Worm (Caenorhabditis elegans) whole organism, early embryonic: ENCODE measurements around the gene twk-20.

Experiments
- B0310.2 ChIP-seq: sonication (generic microtip); optimal IDR thresholded peaks from 2 replicates; lab custom pipeline; 2016; ENCODE audit warnings: mild to moderate bottlenecking, missing genetic modification characterization, missing compliant biosample characterization
- F13C5.2 ChIP-seq: sonication (generic microtip); optimal IDR thresholded peaks from 2 replicates; lab custom pipeline; 2017; ENCODE audit warnings: mild to moderate bottlenecking, missing genetic modification characterization, inconsistent platforms, missing compliant biosample characterization
- aly-1 ChIP-seq: sonication (generic microtip); optimal IDR thresholded peaks from 2 replicates; lab custom pipeline; 2016; ENCODE audit warnings: missing genetic modification characterization, missing compliant biosample characterization
- ama-1 ChIP-seq: fragments of 150-350 bp; optimal IDR thresholded peaks from 2 replicates; lab custom pipeline; 2014
- ceh-13 ChIP-seq: fragments of 200-800 bp; sonication (Bioruptor generic); optimal IDR thresholded peaks from 2 replicates; lab custom pipeline; 2018; ENCODE audit warnings: mild to moderate bottlenecking, missing genetic modification characterization, missing compliant biosample characterization
- ceh-36 ChIP-seq: sonication (generic microtip); optimal IDR thresholded peaks from 2 replicates; lab custom pipeline; 2016; ENCODE audit warnings: missing genetic modification characterization, inconsistent platforms, missing compliant biosample characterization
- ets-7 ChIP-seq: sonication (generic microtip); optimal IDR thresholded peaks from 2 replicates; lab custom pipeline; 2016; ENCODE audit warnings: missing genotype, missing genetic modification characterization, missing compliant biosample characterization
- flt-1 ChIP-seq: fragments of 200-800 bp; sonication (Bioruptor generic); IDR thresholded peaks from 2 replicates; pipeline ENCODE4 v1.3.6; 2022; ENCODE audit warnings: missing genetic modification characterization, missing compliant biosample characterization
- hmbx-1 ChIP-seq: sonication (generic microtip); optimal IDR thresholded peaks from 2 replicates; lab custom pipeline; 2016; ENCODE audit warnings: mild to moderate bottlenecking, missing genetic modification characterization, missing compliant biosample characterization
- hmg-4 ChIP-seq: fragments of 200-800 bp; sonication (Bioruptor generic); optimal IDR thresholded peaks from 2 replicates; lab custom pipeline; 2018; ENCODE audit warnings: mild to moderate bottlenecking, missing genetic modification characterization, missing compliant biosample characterization
- hnd-1 ChIP-seq: sonication (generic microtip); optimal IDR thresholded peaks from 2 replicates; lab custom pipeline; 2016; ENCODE audit warnings: missing genetic modification characterization, missing compliant biosample characterization
- pes-1 ChIP-seq: fragments of 200-800 bp; sonication (Bioruptor generic); IDR thresholded peaks from 2 replicates; pipeline ENCODE4 v1.3.6; 2022; ENCODE audit warnings: missing genetic modification reagents, missing genetic modification characterization, missing compliant biosample characterization
- scrt-1 ChIP-seq: fragments of 200-800 bp; sonication (Bioruptor generic); IDR thresholded peaks from 2 replicates; pipeline ENCODE4 v1.3.6; 2022; ENCODE audit warnings: missing genetic modification characterization, missing compliant biosample characterization
- sea-1 ChIP-seq: fragments of 200-800 bp; sonication (Bioruptor generic); conservative IDR thresholded peaks from 2 replicates; pipeline ENCODE4 v1.3.6; 2022; ENCODE audit warnings: missing genetic modification characterization, missing compliant biosample characterization
- tbx-11 ChIP-seq: fragments of 200-800 bp; sonication (Bioruptor generic); IDR thresholded peaks from 2 replicates; pipeline ENCODE4 v1.3.6; 2022; ENCODE audit warnings: missing genetic modification characterization, missing compliant biosample characterization
- tbx-37 ChIP-seq: fragments of 200-800 bp; sonication (Bioruptor generic); conservative IDR thresholded peaks from 2 replicates; pipeline ENCODE4 v1.3.6; 2022; ENCODE audit warnings: missing genetic modification reagents, missing genetic modification characterization, missing compliant biosample characterization
- tra-4 ChIP-seq: sonication (generic microtip); optimal IDR thresholded peaks from 2 replicates; lab custom pipeline; 2017; ENCODE audit warnings: missing genetic modification characterization, missing compliant biosample characterization

The twk-20 gene

ce11 chrX:13604946-13605617 is 34.6 kb upstream of the twk-20 start, which contains the start of gene F54B11.9:
Gene F54B11.9 (plus strand): TSS chrX:13605567.
- no peak for TF ChIP-seq F13C5.2 (tag; lab: Kevin White, UChicago)

ce11 chrX:13605854-13606253 is 33.8 kb upstream of the twk-20 start:
- no peak for TF ChIP-seq aly-1 (tag; lab: Kevin White, UChicago)
- TF ChIP-seq tra-4 (tag; lab: Kevin White, UChicago), result no peak
- no peak for TF ChIP-seq ceh-36 (tag; lab: Kevin White, UChicago)
- TF ChIP-seq F13C5.2 (tag; lab: Kevin White, UChicago), result no peak
- no peak for TF ChIP-seq tbx-11 (GFP tag; lab: Robert Waterston, UW)
- no peak for TF ChIP-seq pes-1 (GFP tag; lab: Robert Waterston, UW)
- no peak for TF ChIP-seq ama-1 (lab: Kevin White, UChicago)
- TF ChIP-seq ceh-13 (GFP tag; lab: Kevin White, UChicago), result no peak
- TF ChIP-seq hmbx-1 (tag; lab: Kevin White, UChicago), result no peak
- no peak for TF ChIP-seq sea-1 (GFP tag; lab: Robert Waterston, UW)
- TF ChIP-seq B0310.2 (tag; lab: Kevin White, UChicago), result no peak
- TF ChIP-seq hnd-1 (tag; lab: Kevin White, UChicago), result no peak

- TF ChIP-seq aly-1 (tag; lab: Kevin White, UChicago) (no peak), F13C5.2 (tag; lab: Kevin White, UChicago) (no peak), B0310.2 (tag; lab: Kevin White, UChicago) (no peak), ceh-36 (tag; lab: Kevin White, UChicago) (no peak), scrt-1 (GFP tag; lab: Robert Waterston, UW) (no peak), ama-1 (lab: Kevin White, UChicago) (no peak), hnd-1 (tag; lab: Kevin White, UChicago) (no peak), ceh-13 (GFP tag; lab: Kevin White, UChicago) (no peak), pes-1 (GFP tag; lab: Robert Waterston, UW) (no peak), tbx-11 (GFP tag; lab: Robert Waterston, UW) (no peak), hmg-4 (GFP tag; lab: Kevin White, UChicago) (no peak), hmbx-1 (tag; lab: Kevin White, UChicago) (no peak), ets-7 (tag; lab: Kevin White, UChicago) (no peak), flt-1 (no peak)
Measured at ce11 chrX:13610040-13610439, 29.6 kb upstream of the twk-20 start.

ce11 chrX:13615181-13615580 is 24.5 kb upstream of the twk-20 start:
- no peak for TF ChIP-seq sea-1 (GFP tag; lab: Robert Waterston, UW)
- TF ChIP-seq hmbx-1 (tag; lab: Kevin White, UChicago), result no peak
- no peak for TF ChIP-seq tra-4 (tag; lab: Kevin White, UChicago)
- TF ChIP-seq tbx-11 (GFP tag; lab: Robert Waterston, UW), result no peak
- TF ChIP-seq ama-1 (lab: Kevin White, UChicago), result no peak

ce11 chrX:13618574-13618973 is 21.1 kb upstream of the twk-20 start, which contains the start of gene nlp-53:
Gene nlp-53 (plus strand): TSS chrX:13618874.
- TF ChIP-seq ceh-36 (tag; lab: Kevin White, UChicago), result no peak
- no peak for TF ChIP-seq scrt-1 (GFP tag; lab: Robert Waterston, UW)
- TF ChIP-seq hnd-1 (tag; lab: Kevin White, UChicago), result no peak
- no peak for TF ChIP-seq ceh-13 (GFP tag; lab: Kevin White, UChicago)
- TF ChIP-seq tra-4 (tag; lab: Kevin White, UChicago), result no peak

ce11 chrX:13621628-13622027 is 18.0 kb upstream of the twk-20 start, which contains the start of gene Y12A6A.1:
Gene Y12A6A.1 (minus strand): TSS chrX:13621728.
- TF ChIP-seq tbx-11 (GFP tag; lab: Robert Waterston, UW) (no peak), tbx-37 (GFP tag; lab: Robert Waterston, UW) (no peak), flt-1 (no peak), aly-1 (tag; lab: Kevin White, UChicago) (no peak)

ce11 chrX:13631122-13631672 is 8.5 kb upstream of the twk-20 start, which contains the start of gene nlg-1:
Gene nlg-1 (minus strand): TSS chrX:13631172.
- TF ChIP-seq F13C5.2 (tag; lab: Kevin White, UChicago) (no peak), pes-1 (GFP tag; lab: Robert Waterston, UW) (no peak), tbx-11 (GFP tag; lab: Robert Waterston, UW) (no peak), hmg-4 (GFP tag; lab: Kevin White, UChicago) (no peak), aly-1 (tag; lab: Kevin White, UChicago) (no peak), hmbx-1 (tag; lab: Kevin White, UChicago) (no peak), B0310.2 (tag; lab: Kevin White, UChicago) (no peak), ama-1 (lab: Kevin White, UChicago) (no peak), hnd-1 (tag; lab: Kevin White, UChicago) (no peak), tra-4 (tag; lab: Kevin White, UChicago) (no peak), sea-1 (GFP tag; lab: Robert Waterston, UW) (no peak), ets-7 (tag; lab: Kevin White, UChicago) (no peak), ceh-36 (tag; lab: Kevin White, UChicago) (no peak), tbx-37 (GFP tag; lab: Robert Waterston, UW) (no peak), ceh-13 (GFP tag; lab: Kevin White, UChicago) (no peak), flt-1 (no peak), scrt-1 (GFP tag; lab: Robert Waterston, UW) (no peak)
